Worm (Caenorhabditis elegans) whole organism, L4/young adult: ENCODE measurements around the gene ZK686.2.
"Not testable (repeated sequence)": the region's sequence is repeated elsewhere in the genome, so short reads cannot be mapped to it uniquely, and the experiment has no call there.

Source experiments
- W03F9.2 ChIP-seq: fragments of 150-350 bp; optimal IDR thresholded peaks from 2 replicates; lab custom pipeline; 2014; ENCODE audit warnings: missing biosample characterization, missing genetic modification characterization
- dao-5 ChIP-seq: sonication (generic microtip); optimal IDR thresholded peaks from 2 replicates; lab custom pipeline; 2016; ENCODE audit warnings: missing genotype, missing genetic modification characterization, moderate library complexity, missing compliant biosample characterization
- him-1 ChIP-seq: sonication (generic microtip); optimal IDR thresholded peaks from 2 replicates; lab custom pipeline; 2016; ENCODE audit warnings: missing genotype, missing genetic modification reagents, missing genetic modification characterization, missing compliant biosample characterization

DNA sequence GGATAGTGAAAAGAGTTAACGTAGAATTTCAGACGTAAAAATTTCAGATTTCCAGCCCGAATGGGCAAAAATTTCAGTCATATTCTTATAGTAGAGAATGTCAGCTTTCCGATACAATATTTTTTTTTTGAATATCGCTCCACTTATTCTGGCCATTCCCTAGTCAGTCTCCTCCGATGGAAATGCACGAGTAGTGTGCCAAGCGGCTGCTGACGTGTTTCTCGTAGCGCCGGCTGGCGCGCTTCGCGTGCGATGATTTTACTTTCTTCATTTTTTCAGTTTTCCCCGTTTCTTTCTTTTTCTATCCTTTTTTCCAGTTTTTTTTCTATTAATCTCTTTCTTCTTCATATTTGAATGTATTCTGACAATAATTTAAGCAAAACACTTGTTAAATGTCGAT is 5.1 kb upstream of the ZK686.2 start:
- TF ChIP-seq him-1, dao-5 (tag; lab: Kevin White, UChicago): not testable (repeated sequence)
- peak; percentile 8 for TF ChIP-seq W03F9.2 (tag; lab: Kevin White, UChicago)
